Fruit fly (Drosophila melanogaster) S2 (cell line): ENCODE data around the gene Sk2.

ENCODE experiments used
- CG8478 ChIP-seq: fragments of >200 bp; optimal IDR thresholded peaks from 2 replicates; lab custom pipeline; 2018
- CTCF ChIP-seq, 2 experiments: fragments of >200 bp; optimal IDR thresholded peaks; 2 replicates each; lab custom pipeline; 2018

Sk2 gene

dm6 chr3L:3096073-3096725 is 49.3 kb downstream of the Sk2 start:
- TF ChIP-seq CTCF (optimal IDR thresholded peaks at IDR 0.05; lab: Kevin White, UChicago) (no peak), CG8478 (lab: Kevin White, UChicago) (no peak)

- TF ChIP-seq CG8478 (lab: Kevin White, UChicago) = no peak
- TF ChIP-seq CTCF (optimal IDR thresholded peaks at IDR 0.05; lab: Kevin White, UChicago) = no peak
Measured at dm6 chr3L:3096726-3097597, 50.1 kb downstream of the Sk2 start.

dm6 chr3L:3097598-3097880 is 50.7 kb downstream of the Sk2 start:
- no peak for TF ChIP-seq CG8478 (lab: Kevin White, UChicago)
- no peak for TF ChIP-seq CTCF (optimal IDR thresholded peaks at IDR 0.05; lab: Kevin White, UChicago)

dm6 chr3L:3098778-3099429 is 52.0 kb downstream of the Sk2 start:
- TF ChIP-seq CTCF (optimal IDR thresholded peaks at IDR 0.05; lab: Kevin White, UChicago) (no peak), CG8478 (lab: Kevin White, UChicago) (no peak)
